In the genomic region with DNA sequence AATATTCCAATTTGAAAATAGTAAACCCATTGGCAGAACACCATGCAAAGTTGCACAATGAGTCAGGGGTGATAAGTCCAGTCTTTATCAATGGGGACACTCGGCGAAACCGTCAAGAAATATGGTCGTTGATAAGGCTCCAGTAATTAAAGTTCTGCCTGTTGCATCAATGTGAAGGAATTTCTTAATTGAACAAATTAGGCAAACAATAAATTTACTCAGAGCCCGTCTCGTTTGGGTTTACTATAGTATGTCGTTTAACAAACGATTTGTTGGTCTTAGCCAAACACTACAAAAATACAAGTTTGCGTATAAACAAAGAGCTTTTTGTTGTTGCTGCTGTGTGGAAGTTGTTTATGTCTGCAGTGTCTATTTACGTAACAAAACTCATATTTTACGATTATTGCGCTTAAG, we compare ENCODE assay signal across 3 fruit fly cellular contexts.
TF ChIP-seq lines count a peak whose summit lies in the region.

No protein-coding gene starts in this region.

- TF ChIP-seq CTCF in whole organism, embryonic (GFP tag; optimal IDR thresholded peaks at IDR 0.05; lab: Kevin White, UChicago) = peak; percentile 17

TF ChIP-seq in whole organism, adult, 20 proteins besides CTCF, POLR2A, EP300 and RAD21:
- TF ChIP-seq Mnt (GFP tag; optimal IDR thresholded peaks at IDR 0.05; lab: Kevin White, UChicago) (no peak), Clk (GFP tag; optimal IDR thresholded peaks at IDR 0.05; lab: Kevin White, UChicago) (no peak), kay (GFP tag; lab: Kevin White, UChicago; ENCODE audit: borderline replicate concordance) (peak; percentile 87), tj (GFP tag; optimal IDR thresholded peaks at IDR 0.05; lab: Kevin White, UChicago) (no peak), CG12768 (GFP tag; optimal IDR thresholded peaks at IDR 0.05; lab: Kevin White, UChicago) (no peak), pad (GFP tag; optimal IDR thresholded peaks at IDR 0.05; lab: Kevin White, UChicago) (no peak), CG33017 (tag; optimal IDR thresholded peaks at IDR 0.05; lab: Kevin White, UChicago) (no peak), Crg-1 (GFP tag; optimal IDR thresholded peaks at IDR 0.05; lab: Kevin White, UChicago) (no peak), CG11617 (GFP tag; optimal IDR thresholded peaks at IDR 0.05; lab: Kevin White, UChicago) (no peak), cic (GFP tag; optimal IDR thresholded peaks at IDR 0.05; lab: Kevin White, UChicago) (peak; percentile 14), CG1620 (GFP tag; optimal IDR thresholded peaks at IDR 0.05; lab: Kevin White, UChicago) (no peak), CG7045 (GFP tag; optimal IDR thresholded peaks at IDR 0.05; lab: Kevin White, UChicago) (no peak)

TF ChIP-seq in whole organism, embryonic, 481 proteins besides CTCF, POLR2A, EP300 and RAD21 (continues in another document):
- peak; percentile 13 for TF ChIP-seq ash1 (GFP tag; optimal IDR thresholded peaks at IDR 0.05; lab: Kevin White, UChicago)
- TF ChIP-seq CG10431 (GFP tag; optimal IDR thresholded peaks at IDR 0.05; lab: Kevin White, UChicago) = peak; percentile 31
- peak; percentile 71 for TF ChIP-seq Hmr (GFP tag; optimal IDR thresholded peaks at IDR 0.05; lab: Kevin White, UChicago)
- TF ChIP-seq wek (GFP tag; optimal IDR thresholded peaks at IDR 0.05; lab: Kevin White, UChicago) = peak; percentile 67
- peak; percentile 55 for TF ChIP-seq Blimp-1 (GFP tag; optimal IDR thresholded peaks at IDR 0.05; lab: Kevin White, UChicago)
- TF ChIP-seq odd (GFP tag; optimal IDR thresholded peaks at IDR 0.05; lab: Kevin White, UChicago) = peak; percentile 64
- TF ChIP-seq CG8924 (tag; optimal IDR thresholded peaks at IDR 0.05; lab: Kevin White, UChicago) = peak; percentile 21
- peak; percentile 87 for TF ChIP-seq sd (tag; optimal IDR thresholded peaks at IDR 0.05; lab: Kevin White, UChicago)
- TF ChIP-seq CG7839 (tag; optimal IDR thresholded peaks at IDR 0.05; lab: Kevin White, UChicago) = peak; percentile 26
- peak; percentile 58; the same call in 2 of the 3 replicates for TF ChIP-seq ci (GFP tag; IDR thresholded peaks at IDR 0.05; lab: Robert Waterston, UW)
- TF ChIP-seq CG13123 (GFP tag; optimal IDR thresholded peaks at IDR 0.05; lab: Kevin White, UChicago) = no peak
- no peak for TF ChIP-seq kni (GFP tag; optimal IDR thresholded peaks at IDR 0.05; lab: Kevin White, UChicago)
- TF ChIP-seq CG17568 (GFP tag; optimal IDR thresholded peaks at IDR 0.05; lab: Kevin White, UChicago) = peak; percentile 85
- TF ChIP-seq CG1647 (GFP tag; optimal IDR thresholded peaks at IDR 0.05; lab: Kevin White, UChicago) = no peak
- TF ChIP-seq CG6272 (GFP tag; IDR thresholded peaks at IDR 0.05; lab: Robert Waterston, UW) = no peak
- peak; percentile 4 for TF ChIP-seq CG18476 (GFP tag; optimal IDR thresholded peaks at IDR 0.05; lab: Kevin White, UChicago)
- TF ChIP-seq CG10267 (tag; optimal IDR thresholded peaks at IDR 0.05; lab: Kevin White, UChicago) = no peak
- peak; percentile 44; the same call in 1 of the 2 replicates for TF ChIP-seq seq (GFP tag; IDR thresholded peaks at IDR 0.05; lab: Robert Waterston, UW)
- TF ChIP-seq CG17359 (tag; optimal IDR thresholded peaks at IDR 0.05; lab: Kevin White, UChicago) = peak; percentile 66
- TF ChIP-seq CG30431 (GFP tag; optimal IDR thresholded peaks at IDR 0.05; lab: Kevin White, UChicago) = no peak
- TF ChIP-seq bsh (GFP tag; optimal IDR thresholded peaks at IDR 0.05; lab: Kevin White, UChicago) = peak in 1 of 2 experiments; percentile 44
- peak; percentile 19 for TF ChIP-seq ems (GFP tag; optimal IDR thresholded peaks at IDR 0.05; lab: Kevin White, UChicago)
- peak; percentile 38 for TF ChIP-seq CG17385 (GFP tag; optimal IDR thresholded peaks at IDR 0.05; lab: Kevin White, UChicago)
- TF ChIP-seq p53 (GFP tag; optimal IDR thresholded peaks at IDR 0.05; lab: Kevin White, UChicago) = no peak
- no peak for TF ChIP-seq CG11695 (GFP tag; IDR thresholded peaks at IDR 0.05; lab: Robert Waterston, UW)
- TF ChIP-seq CG18011 (GFP tag; optimal IDR thresholded peaks at IDR 0.05; lab: Kevin White, UChicago) = no peak
- TF ChIP-seq Vsx1 (GFP tag; optimal IDR thresholded peaks at IDR 0.05; lab: Kevin White, UChicago) = peak; percentile 50
- TF ChIP-seq CG1024 (GFP tag; IDR thresholded peaks at IDR 0.05; lab: Robert Waterston, UW) = no peak
- TF ChIP-seq Atf-2 (GFP tag; optimal IDR thresholded peaks at IDR 0.05; lab: Kevin White, UChicago) = no peak
- peak; percentile 63 for TF ChIP-seq HHEX (GFP tag; optimal IDR thresholded peaks at IDR 0.05; lab: Kevin White, UChicago)
- TF ChIP-seq BEAF-32 (GFP tag; optimal IDR thresholded peaks at IDR 0.05; lab: Kevin White, UChicago) = no peak
- peak; percentile 85 for TF ChIP-seq CG12071 (GFP tag; optimal IDR thresholded peaks at IDR 0.05; lab: Kevin White, UChicago)
- no peak for TF ChIP-seq CG14050 (GFP tag; IDR thresholded peaks at IDR 0.05; lab: Robert Waterston, UW)
- no peak for TF ChIP-seq CG12391 (tag; optimal IDR thresholded peaks at IDR 0.05; lab: Kevin White, UChicago)
- no peak for TF ChIP-seq repo (GFP tag; optimal IDR thresholded peaks at IDR 0.05; lab: Kevin White, UChicago)
- peak; percentile 68 for TF ChIP-seq CG2875 (GFP tag; optimal IDR thresholded peaks at IDR 0.05; lab: Kevin White, UChicago)
- TF ChIP-seq hkb (optimal IDR thresholded peaks at IDR 0.05; lab: Kevin White, UChicago) = no peak
- peak; percentile 59 for TF ChIP-seq hkb (GFP tag; IDR thresholded peaks at IDR 0.05; lab: Robert Waterston, UW)

TF ChIP-seq in whole organism, prepupa, 60 proteins besides CTCF, POLR2A, EP300 and RAD21:
- TF ChIP-seq Eip78C (GFP tag; lab: Kevin White, UChicago) = peak; percentile 5
- peak; percentile 94 for TF ChIP-seq fkh (GFP tag; optimal IDR thresholded peaks at IDR 0.05; lab: Kevin White, UChicago)
- no peak for TF ChIP-seq Met (GFP tag; optimal IDR thresholded peaks at IDR 0.05; lab: Kevin White, UChicago)
- no peak for TF ChIP-seq fd59A (GFP tag; optimal IDR thresholded peaks at IDR 0.05; lab: Kevin White, UChicago)
- TF ChIP-seq vri (GFP tag; optimal IDR thresholded peaks at IDR 0.05; lab: Kevin White, UChicago) = peak; percentile 53
- TF ChIP-seq CG6792 (GFP tag; optimal IDR thresholded peaks at IDR 0.05; lab: Kevin White, UChicago) = no peak
TF ChIP-seq in whole organism, prepupa: peak in this region for 3.
